Fruit fly (Drosophila melanogaster) whole organism, embryonic: ENCODE results near the gene CG15153.

Experiments used
- ATbp ChIP-seq: fragments of 200-800 bp; sonication (Bioruptor generic); optimal IDR thresholded peaks from 2 replicates; lab custom pipeline; 2017; ENCODE audit warnings: missing biosample characterization, mild to moderate bottlenecking, missing genetic modification characterization, missing genetic modification reagents
- CG10274 ChIP-seq: fragments of 200-800 bp; sonication (Bioruptor generic); optimal IDR thresholded peaks from 3 replicates; lab custom pipeline; 2017; ENCODE audit warnings: missing biosample characterization, mild to moderate bottlenecking, missing genetic modification characterization
- CG10462 ChIP-seq: fragments of 200-800 bp; sonication (Bioruptor generic); optimal IDR thresholded peaks from 2 replicates; lab custom pipeline; 2016; ENCODE audit warnings: missing biosample characterization, missing genetic modification characterization
- CG10543 ChIP-seq: fragments of 200-800 bp; sonication (Bioruptor generic); optimal IDR thresholded peaks from 3 replicates; lab custom pipeline; 2017; ENCODE audit warnings: missing biosample characterization, mild to moderate bottlenecking, missing genetic modification characterization, moderate library complexity
- CG11695 ChIP-seq: fragments of 200-800 bp; sonication (Bioruptor generic); IDR thresholded peaks from 3 replicates; pipeline ENCODE4 v1.3.6; 2022; ENCODE audit warnings: missing biosample characterization, missing genetic modification characterization
- CG11696 ChIP-seq: fragments of 200-800 bp; sonication (Bioruptor generic); IDR thresholded peaks from 2 replicates; pipeline ENCODE4 v1.3.6; 2022; ENCODE audit warnings: missing biosample characterization, missing genetic modification characterization
- CG1233 ChIP-seq: fragments of 200-800 bp; sonication (Bioruptor generic); optimal IDR thresholded peaks from 4 replicates; lab custom pipeline; 2018; ENCODE audit warnings: missing biosample characterization, mild to moderate bottlenecking, missing genetic modification characterization
- CG14014 ChIP-seq: fragments of 200-800 bp; sonication (Bioruptor generic); IDR thresholded peaks from 2 replicates; pipeline ENCODE4 v1.3.6; 2022; ENCODE audit warnings: missing biosample characterization, missing genetic modification characterization
- CG14050 ChIP-seq: fragments of 200-800 bp; sonication (Bioruptor generic); IDR thresholded peaks from 3 replicates; pipeline ENCODE4 v1.3.6; 2022; ENCODE audit warnings: missing biosample characterization, missing genetic modification characterization
- CG14710 ChIP-seq: fragments of 200-800 bp; sonication (Bioruptor generic); optimal IDR thresholded peaks from 3 replicates; lab custom pipeline; 2019; ENCODE audit warnings: missing biosample characterization, mild to moderate bottlenecking, missing genetic modification characterization, moderate library complexity
- CG17328 ChIP-seq: fragments of 200-800 bp; sonication (Bioruptor generic); IDR thresholded peaks from 2 replicates; pipeline ENCODE4 v1.3.6; 2022; ENCODE audit warnings: missing biosample characterization, missing genetic modification characterization
- CG18476 ChIP-seq: fragments of 200-800 bp; sonication (Bioruptor generic); optimal IDR thresholded peaks from 2 replicates; lab custom pipeline; 2016; ENCODE audit warnings: missing biosample characterization, mild to moderate bottlenecking, missing genetic modification characterization
- CG2889 ChIP-seq: fragments of 200-800 bp; sonication (Bioruptor generic); IDR thresholded peaks from 3 replicates; pipeline ENCODE4 v1.3.6; 2022; ENCODE audit warnings: missing biosample characterization, missing genetic modification characterization
- CG3163 ChIP-seq: fragments of 200-800 bp; sonication (Bioruptor generic); optimal IDR thresholded peaks from 3 replicates; lab custom pipeline; 2016; ENCODE audit warnings: missing biosample characterization, missing genetic modification characterization
- CG32767 ChIP-seq: fragments of 200-800 bp; sonication (Bioruptor generic); IDR thresholded peaks from 2 replicates; pipeline ENCODE4 v1.3.6; 2022; ENCODE audit warnings: missing biosample characterization, missing genetic modification characterization
- CG33213 ChIP-seq: fragments of 200-800 bp; sonication (Bioruptor generic); optimal IDR thresholded peaks from 3 replicates; lab custom pipeline; 2016; ENCODE audit warnings: missing biosample characterization, missing genetic modification characterization
- CG4854 ChIP-seq: fragments of 200-800 bp; sonication (Bioruptor generic); optimal IDR thresholded peaks from 2 replicates; lab custom pipeline; 2016; ENCODE audit warnings: missing biosample characterization, missing genetic modification characterization, inconsistent platforms
- CG6854 ChIP-seq: fragments of 200-800 bp; sonication (Bioruptor generic); optimal IDR thresholded peaks from 3 replicates; lab custom pipeline; 2017; ENCODE audit warnings: missing biosample characterization, mild to moderate bottlenecking, missing genetic modification characterization
- CG7786 ChIP-seq: fragments of 200-800 bp; sonication (Bioruptor generic); optimal IDR thresholded peaks from 2 replicates; lab custom pipeline; 2016; ENCODE audit warnings: missing biosample characterization, missing genetic modification characterization
- CG8290 ChIP-seq, 3 experiments: fragments of 200-800 bp; sonication (Bioruptor generic); optimal IDR thresholded peaks; 2 replicates each; lab custom pipeline; 2016 to 2019; ENCODE audit warnings: missing biosample characterization in 3 of 3, missing genetic modification characterization in 3 of 3, mild to moderate bottlenecking in 2 of 3, moderate library complexity in 1 of 3
- CG9215 ChIP-seq: fragments of 200-800 bp; sonication (Bioruptor generic); IDR thresholded peaks from 2 replicates; pipeline ENCODE4 v1.3.6; 2022; ENCODE audit warnings: missing biosample characterization, missing genetic modification characterization
- CG9609 ChIP-seq: fragments of 200-800 bp; sonication (Bioruptor generic); optimal IDR thresholded peaks from 3 replicates; lab custom pipeline; 2016; ENCODE audit warnings: missing biosample characterization, missing genetic modification characterization
- Dip3 ChIP-seq: fragments of 200-800 bp; sonication (Bioruptor generic); optimal IDR thresholded peaks from 3 replicates; lab custom pipeline; 2016; ENCODE audit warnings: missing biosample characterization, missing genetic modification characterization
- Eip74EF ChIP-seq, 2 experiments: fragments of 200-800 bp in 1 of 2; fragments of >200 bp in 1 of 2; sonication (Bioruptor generic) in 1 of 2; optimal IDR thresholded peaks; 2 replicates each; lab custom pipeline; 2017 to 2019; ENCODE audit warnings: missing biosample characterization in 2 of 2, missing genetic modification characterization in 2 of 2, mild to moderate bottlenecking in 1 of 2, moderate library complexity in 1 of 2
- Fer3 ChIP-seq: fragments of 200-800 bp; sonication (Bioruptor generic); optimal IDR thresholded peaks from 2 replicates; lab custom pipeline; 2018; ENCODE audit warnings: missing biosample characterization, mild to moderate bottlenecking, missing genetic modification characterization, moderate library complexity
- HmgZ ChIP-seq: fragments of 200-800 bp; sonication (Bioruptor generic); optimal IDR thresholded peaks from 2 replicates; lab custom pipeline; 2018; ENCODE audit warnings: missing biosample characterization, mild to moderate bottlenecking, missing genetic modification characterization
- Med ChIP-seq: fragments of 200-800 bp; sonication (Bioruptor generic); peaks from one replicate; lab custom pipeline; 2016; ENCODE audit warnings: missing biosample characterization, missing genetic modification characterization, mild to moderate bottlenecking, inconsistent platforms, moderate library complexity
- Rfx ChIP-seq: fragments of 200-800 bp; sonication (Bioruptor generic); IDR thresholded peaks from 2 replicates; pipeline ENCODE4 v1.3.6; 2022; ENCODE audit warnings: missing biosample characterization, missing genetic modification characterization
- Rx ChIP-seq: fragments of 200-800 bp; sonication (Bioruptor generic); IDR thresholded peaks from 2 replicates; pipeline ENCODE4 v1.3.6; 2022; ENCODE audit warnings: missing biosample characterization, missing genetic modification characterization
- Tbp ChIP-seq: fragments of >200 bp; optimal IDR thresholded peaks from 2 replicates; lab custom pipeline; 2018; ENCODE audit warnings: missing biosample characterization, missing genetic modification characterization
- Usf ChIP-seq: fragments of 200-800 bp; sonication (Bioruptor generic); optimal IDR thresholded peaks from 2 replicates; lab custom pipeline; 2017; ENCODE audit warnings: missing genotype, missing biosample characterization, missing genetic modification characterization
- ap ChIP-seq: fragments of 200-800 bp; sonication (Bioruptor generic); IDR thresholded peaks from 2 replicates; pipeline ENCODE4 v1.3.6; 2022; ENCODE audit warnings: missing biosample characterization, missing genetic modification characterization
- ash1 ChIP-seq: fragments of 200-800 bp; sonication (Bioruptor generic); optimal IDR thresholded peaks from 2 replicates; lab custom pipeline; 2018; ENCODE audit warnings: missing biosample characterization, mild to moderate bottlenecking, missing genetic modification characterization
- bbx ChIP-seq: fragments of 200-800 bp; sonication (Bioruptor generic); IDR thresholded peaks from 2 replicates; pipeline ENCODE4 v1.3.6; 2022; ENCODE audit warnings: missing biosample characterization, missing genetic modification characterization; ENCODE audit not compliant: partially characterized antibody
- bigmax ChIP-seq: fragments of 200-800 bp; sonication (Bioruptor generic); optimal IDR thresholded peaks from 2 replicates; lab custom pipeline; 2018; ENCODE audit warnings: missing biosample characterization, mild to moderate bottlenecking, missing genetic modification characterization
- chif ChIP-seq, 2 experiments: fragments of 200-800 bp; sonication (Bioruptor generic); optimal IDR thresholded peaks; 3 replicates each; lab custom pipeline; 2016; ENCODE audit warnings: missing biosample characterization in 2 of 2, missing genetic modification characterization in 2 of 2
- dm ChIP-seq: fragments of 200-800 bp; sonication (Bioruptor generic); optimal IDR thresholded peaks from 3 replicates; lab custom pipeline; 2016; ENCODE audit warnings: missing biosample characterization, missing genetic modification characterization
- emc ChIP-seq: fragments of 200-800 bp; sonication (Bioruptor generic); optimal IDR thresholded peaks from 2 replicates; lab custom pipeline; 2016; ENCODE audit warnings: missing biosample characterization, missing genetic modification characterization
- fu2 ChIP-seq: fragments of 200-800 bp; sonication (Bioruptor generic); optimal IDR thresholded peaks from 2 replicates; lab custom pipeline; 2016; ENCODE audit warnings: missing biosample characterization, missing genetic modification characterization
- hbn ChIP-seq: fragments of 200-800 bp; sonication (Bioruptor generic); IDR thresholded peaks from 2 replicates; pipeline ENCODE4 v1.3.6; 2022; ENCODE audit warnings: missing biosample characterization, missing genetic modification characterization; ENCODE audit not compliant: partially characterized antibody
- lbe ChIP-seq: fragments of 200-800 bp; sonication (Bioruptor generic); optimal IDR thresholded peaks from 2 replicates; lab custom pipeline; 2016; ENCODE audit warnings: missing biosample characterization, mild to moderate bottlenecking, missing genetic modification characterization
- lov ChIP-seq, 2 experiments: fragments of 200-800 bp in 1 of 2; fragments of >200 bp in 1 of 2; sonication (Bioruptor generic) in 1 of 2; IDR thresholded peaks in 1 of 2; optimal IDR thresholded peaks in 1 of 2; 2 replicates in 1 of 2; 3 replicates in 1 of 2; pipeline versions ENCODE4 v1.3.6 to Lab custom; 2017 to 2022; ENCODE audit warnings: missing biosample characterization in 1 of 2, missing genetic modification characterization in 1 of 2
- nmo ChIP-seq: fragments of 200-800 bp; sonication (Bioruptor generic); optimal IDR thresholded peaks from 2 replicates; lab custom pipeline; 2018; ENCODE audit warnings: missing biosample characterization, mild to moderate bottlenecking, missing genetic modification characterization, moderate library complexity
- oc ChIP-seq: fragments of 200-800 bp; sonication (Bioruptor generic); optimal IDR thresholded peaks from 2 replicates; lab custom pipeline; 2018; ENCODE audit warnings: missing biosample characterization, mild to moderate bottlenecking, missing genetic modification characterization, moderate library complexity
- pzg ChIP-seq: fragments of 200-800 bp; sonication (Bioruptor generic); optimal IDR thresholded peaks from 3 replicates; lab custom pipeline; 2018; ENCODE audit warnings: missing biosample characterization, mild to moderate bottlenecking, missing genetic modification characterization, moderate library complexity
- ranshi ChIP-seq: fragments of 200-800 bp; sonication (Bioruptor generic); IDR thresholded peaks from 2 replicates; pipeline ENCODE4 v1.3.6; 2022; ENCODE audit warnings: missing biosample characterization, missing genetic modification characterization
- tll ChIP-seq, 2 experiments: fragments of 200-800 bp in 1 of 2; fragments of >200 bp in 1 of 2; sonication (Bioruptor generic) in 1 of 2; optimal IDR thresholded peaks; 2 replicates each; lab custom pipeline; 2017 to 2019; ENCODE audit warnings: missing biosample characterization in 2 of 2, missing genetic modification characterization in 2 of 2, mild to moderate bottlenecking in 1 of 2, moderate library complexity in 1 of 2
- tx ChIP-seq: fragments of 200-800 bp; sonication (Bioruptor generic); optimal IDR thresholded peaks from 2 replicates; lab custom pipeline; 2016; ENCODE audit warnings: missing biosample characterization, missing genetic modification characterization
- vvl ChIP-seq: fragments of 200-800 bp; sonication (Bioruptor generic); IDR thresholded peaks from 2 replicates; pipeline ENCODE4 v1.3.6; 2022; ENCODE audit warnings: missing biosample characterization, missing genetic modification characterization
- zen ChIP-seq: fragments of 200-800 bp; sonication (Bioruptor generic); optimal IDR thresholded peaks from 3 replicates; lab custom pipeline; 2018; ENCODE audit warnings: missing biosample characterization, mild to moderate bottlenecking, missing genetic modification characterization, moderate library complexity

Gene CG15153

DNA sequence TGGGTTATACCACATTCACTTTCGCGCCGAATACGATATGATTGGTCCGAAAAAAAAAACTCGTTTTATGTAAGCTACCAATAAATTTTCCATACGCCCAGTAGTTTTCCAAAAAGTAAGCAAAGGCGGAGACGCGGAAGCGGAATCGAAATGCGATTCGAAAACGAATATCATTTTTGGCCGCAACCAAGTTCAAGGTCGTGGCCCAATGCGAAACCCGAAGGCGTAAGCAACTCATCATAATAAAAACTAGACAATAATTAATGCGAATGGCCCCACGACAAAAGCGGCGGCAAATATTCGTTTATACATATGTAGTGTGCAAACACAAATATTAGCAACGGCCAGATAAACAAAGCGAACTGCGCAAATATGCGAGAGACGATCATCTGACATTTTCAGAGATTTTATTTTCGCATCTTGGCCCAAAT is 44.4 kb upstream of the CG15153 start (continued):
- TF ChIP-seq nmo (GFP tag; lab: Kevin White, UChicago) (no peak), Med (peak; percentile 93), Eip74EF (GFP tag; optimal IDR thresholded peaks at IDR 0.05; lab: Kevin White, UChicago) (peak in 1 of 2 experiments; percentile 99), chif (GFP tag; optimal IDR thresholded peaks at IDR 0.05; lab: Kevin White, UChicago) (peak in 1 of 2 experiments; percentile 17), dm (no peak), ap (no peak), CG18476 (GFP tag; lab: Kevin White, UChicago) (no peak), CG1233 (GFP tag; lab: Kevin White, UChicago) (peak; percentile 42), tx (GFP tag; lab: Kevin White, UChicago) (no peak), Dip3 (GFP tag; lab: Kevin White, UChicago) (peak; percentile 38), CG14710 (no peak), lov (optimal IDR thresholded peaks at IDR 0.05; lab: Kevin White, UChicago) (no peak), lov (GFP tag; IDR thresholded peaks at IDR 0.05; lab: Robert Waterston, UW) (no peak), CG9215 (GFP tag; lab: Robert Waterston, UW) (no peak), CG3163 (GFP tag; lab: Kevin White, UChicago) (peak; percentile 14), CG10543 (GFP tag; lab: Kevin White, UChicago) (peak; percentile 81), CG8290 (GFP tag; optimal IDR thresholded peaks at IDR 0.05; lab: Kevin White, UChicago) (no peak), CG8290 (tag; optimal IDR thresholded peaks at IDR 0.05; lab: Kevin White, UChicago) (peak in 1 of 2 experiments; percentile 70), Rx (GFP tag; lab: Robert Waterston, UW) (no peak), HmgZ (tag; lab: Kevin White, UChicago) (peak; percentile 12), CG14050 (no peak), bigmax (GFP tag; lab: Kevin White, UChicago) (no peak), tll (GFP tag; optimal IDR thresholded peaks at IDR 0.05; lab: Kevin White, UChicago) (no peak), ATbp (GFP tag; lab: Kevin White, UChicago) (no peak), vvl (GFP tag; lab: Robert Waterston, UW) (peak; percentile 35; the same call in 1 of the 2 replicates), CG10462 (GFP tag; lab: Kevin White, UChicago) (no peak), CG17328 (GFP tag; lab: Robert Waterston, UW) (0 out of 2 replicates have a peak, but pooled peaks have one; percentile 6), emc (no peak), Usf (GFP tag; lab: Kevin White, UChicago) (no peak), CG33213 (GFP tag; lab: Kevin White, UChicago) (no peak), lbe (no peak), CG32767 (GFP tag; lab: Robert Waterston, UW) (no peak), oc (tag; lab: Kevin White, UChicago) (no peak), zen (no peak), fu2 (peak; percentile 4), CG9609 (GFP tag; lab: Kevin White, UChicago) (no peak), CG7786 (GFP tag; lab: Kevin White, UChicago) (peak; percentile 39), hbn (GFP tag; lab: Robert Waterston, UW) (no peak), ash1 (GFP tag; lab: Kevin White, UChicago) (peak; percentile 18), CG11695 (GFP tag; lab: Robert Waterston, UW) (0 out of 3 replicates have a peak, but pooled peaks have one; percentile 49), Fer3 (tag; lab: Kevin White, UChicago) (peak; percentile 52), bbx (no peak), Rfx (GFP tag; lab: Robert Waterston, UW) (peak; percentile 75), CG4854 (GFP tag; lab: Kevin White, UChicago) (peak; percentile 33), CG2889 (GFP tag; lab: Robert Waterston, UW) (no peak), CG11696 (GFP tag; lab: Robert Waterston, UW) (no peak), pzg (GFP tag; lab: Kevin White, UChicago) (no peak), CG14014 (GFP tag; lab: Robert Waterston, UW) (peak; percentile 38; the same call in 1 of the 2 replicates), ranshi (peak; percentile 33; the same call in 1 of the 2 replicates), Tbp (GFP tag; lab: Kevin White, UChicago) (no peak), CG10274 (GFP tag; lab: Kevin White, UChicago) (no peak), CG6854 (GFP tag; lab: Kevin White, UChicago) (no peak)
